Worm (Caenorhabditis elegans) whole organism, young adult: ENCODE results near the gene prx-19.

Experiments used
- B0019.2 ChIP-seq: fragments of 200-800 bp; sonication (Bioruptor generic); conservative IDR thresholded peaks from 2 replicates; pipeline ENCODE4 v1.3.6; 2022; ENCODE audit warnings: missing genetic modification reagents, missing genetic modification characterization, missing compliant biosample characterization
- D2030.7 ChIP-seq: fragments of 200-800 bp; sonication (Bioruptor generic); IDR thresholded peaks from 2 replicates; pipeline ENCODE4 v1.3.6; 2022; ENCODE audit warnings: missing genetic modification reagents, missing genetic modification characterization, missing compliant biosample characterization
- F10E7.11 ChIP-seq: sonication (generic microtip); optimal IDR thresholded peaks from 2 replicates; lab custom pipeline; 2017; ENCODE audit warnings: mild to moderate bottlenecking, missing genetic modification characterization, moderate library complexity, missing compliant biosample characterization
- F22D6.2 ChIP-seq: sonication (generic microtip); optimal IDR thresholded peaks from 2 replicates; lab custom pipeline; 2016; ENCODE audit warnings: mild to moderate bottlenecking, missing genetic modification characterization, missing compliant biosample characterization
- F33H1.4 ChIP-seq: fragments of 200-800 bp; sonication (Bioruptor generic); IDR thresholded peaks from 2 replicates; pipeline ENCODE4 v1.3.6; 2022; ENCODE audit warnings: missing genetic modification reagents, missing genetic modification characterization, missing compliant biosample characterization
- F39B2.1 ChIP-seq: fragments of 200-800 bp; sonication (Bioruptor generic); IDR thresholded peaks from 2 replicates; pipeline ENCODE4 v1.3.6; 2022; ENCODE audit warnings: missing genetic modification reagents, missing genetic modification characterization, missing compliant biosample characterization
- F52B5.7 ChIP-seq: sonication (generic microtip); optimal IDR thresholded peaks from 2 replicates; lab custom pipeline; 2016; ENCODE audit warnings: mild to moderate bottlenecking, missing genetic modification characterization, missing compliant biosample characterization
- K11D2.4 ChIP-seq: fragments of 200-800 bp; sonication (Bioruptor generic); IDR thresholded peaks from 2 replicates; pipeline ENCODE4 v1.3.6; 2022; ENCODE audit warnings: missing genetic modification reagents, missing genetic modification characterization, missing compliant biosample characterization
- T07F8.4 ChIP-seq: sonication (generic microtip); optimal IDR thresholded peaks from 2 replicates; lab custom pipeline; 2016; ENCODE audit warnings: mild to moderate bottlenecking, missing genetic modification characterization, moderate library complexity, missing compliant biosample characterization
- T26A5.8 ChIP-seq: sonication (generic microtip); optimal IDR thresholded peaks from 2 replicates; lab custom pipeline; 2016; ENCODE audit warnings: missing genetic modification characterization, missing compliant biosample characterization
- Y53G8AR.9 ChIP-seq: fragments of 200-800 bp; sonication (Bioruptor generic); conservative IDR thresholded peaks from 2 replicates; pipeline ENCODE4 v1.3.6; 2022; ENCODE audit warnings: missing genetic modification reagents, missing genetic modification characterization, missing compliant biosample characterization
- Y56A3A.18 ChIP-seq: fragments of 200-800 bp; sonication (Bioruptor generic); IDR thresholded peaks from 2 replicates; pipeline ENCODE4 v1.3.6; 2022; ENCODE audit warnings: missing genetic modification reagents, missing genetic modification characterization, missing compliant biosample characterization
- Y67H2A.10 ChIP-seq: fragments of 200-800 bp; sonication (Bioruptor generic); conservative IDR thresholded peaks from 2 replicates; pipeline ENCODE4 v1.3.6; 2022; ENCODE audit warnings: missing genetic modification reagents, missing genetic modification characterization, missing compliant biosample characterization
- Y79H2A.3 ChIP-seq: fragments of 200-800 bp; sonication (Bioruptor generic); conservative IDR thresholded peaks from 2 replicates; pipeline ENCODE4 v1.3.6; 2022; ENCODE audit warnings: missing genetic modification reagents, missing genetic modification characterization, missing compliant biosample characterization
- attf-3 ChIP-seq: fragments of 200-800 bp; sonication (Bioruptor generic); conservative IDR thresholded peaks from 2 replicates; pipeline ENCODE4 v1.3.6; 2022; ENCODE audit warnings: missing genetic modification reagents, missing genetic modification characterization, missing compliant biosample characterization
- bed-2 ChIP-seq: fragments of 200-800 bp; sonication (Bioruptor generic); IDR thresholded peaks from 2 replicates; pipeline ENCODE4 v1.3.6; 2022; ENCODE audit warnings: missing genetic modification reagents, missing genetic modification characterization, missing compliant biosample characterization
- cebp-1 ChIP-seq, 2 experiments: fragments of 200-800 bp in 1 of 2; sonication (Bioruptor generic) in 1 of 2; sonication (generic microtip) in 1 of 2; IDR thresholded peaks in 1 of 2; optimal IDR thresholded peaks in 1 of 2; 2 replicates each; pipeline versions ENCODE4 v1.3.6 to Lab custom; 2017 to 2022; ENCODE audit warnings: missing compliant biosample characterization in 2 of 2, missing genetic modification characterization in 2 of 2, mild to moderate bottlenecking in 1 of 2, missing genetic modification reagents in 1 of 2, moderate library complexity in 1 of 2
- chd-7 ChIP-seq: sonication (generic microtip); optimal IDR thresholded peaks from 2 replicates; lab custom pipeline; 2016; ENCODE audit warnings: mild to moderate bottlenecking, missing genetic modification characterization, moderate library complexity, missing compliant biosample characterization
- die-1 ChIP-seq: sonication (generic microtip); optimal IDR thresholded peaks from 2 replicates; lab custom pipeline; 2016; ENCODE audit warnings: missing genotype, mild to moderate bottlenecking, missing genetic modification characterization, missing compliant biosample characterization
- dox-1 ChIP-seq: fragments of 200-800 bp; sonication (Bioruptor generic); IDR thresholded peaks from 2 replicates; pipeline ENCODE4 v1.3.6; 2022; ENCODE audit warnings: missing genetic modification reagents, missing genetic modification characterization, missing compliant biosample characterization
- dpl-1 ChIP-seq: fragments of 150-350 bp; optimal IDR thresholded peaks from 2 replicates; lab custom pipeline; 2014; ENCODE audit warnings: missing biosample characterization, missing genetic modification reagents, missing genetic modification characterization
- egl-18 ChIP-seq: fragments of 200-800 bp; sonication (Bioruptor generic); IDR thresholded peaks from 2 replicates; pipeline ENCODE4 v1.3.6; 2022; ENCODE audit warnings: missing genetic modification reagents, missing genetic modification characterization, missing compliant biosample characterization
- egl-44 ChIP-seq: fragments of 200-800 bp; sonication (Bioruptor generic); IDR thresholded peaks from 2 replicates; pipeline ENCODE4 v1.3.6; 2022; ENCODE audit warnings: missing genetic modification reagents, missing genetic modification characterization, missing compliant biosample characterization
- egrh-3 ChIP-seq: fragments of 200-800 bp; sonication (Bioruptor generic); IDR thresholded peaks from 2 replicates; pipeline ENCODE4 v1.3.6; 2022; ENCODE audit warnings: missing genetic modification reagents, missing genetic modification characterization, missing compliant biosample characterization
- fkh-3 ChIP-seq: sonication (generic microtip); optimal IDR thresholded peaks from 2 replicates; lab custom pipeline; 2016; ENCODE audit warnings: mild to moderate bottlenecking, missing genetic modification characterization, missing compliant biosample characterization
- gei-17 ChIP-seq: fragments of 200-800 bp; sonication (Bioruptor generic); optimal IDR thresholded peaks from 2 replicates; lab custom pipeline; 2018; ENCODE audit warnings: mild to moderate bottlenecking, missing genetic modification characterization, missing compliant biosample characterization
- hlh-26 ChIP-seq: fragments of 200-800 bp; sonication (Bioruptor generic); conservative IDR thresholded peaks from 2 replicates; pipeline ENCODE4 v1.3.6; 2022; ENCODE audit warnings: missing genetic modification reagents, missing genetic modification characterization, missing compliant biosample characterization
- hrde-1 ChIP-seq: sonication (generic microtip); optimal IDR thresholded peaks from 2 replicates; lab custom pipeline; 2016; ENCODE audit warnings: missing genetic modification characterization, mild to moderate bottlenecking, missing compliant biosample characterization, moderate library complexity, missing genotype, missing genetic modification reagents, borderline replicate concordance
- let-607 ChIP-seq, 2 experiments: fragments of 200-800 bp in 1 of 2; sonication (Bioruptor generic) in 1 of 2; sonication (generic microtip) in 1 of 2; optimal IDR thresholded peaks; 2 replicates each; lab custom pipeline; 2016 to 2018; ENCODE audit warnings: mild to moderate bottlenecking in 2 of 2, missing compliant biosample characterization in 2 of 2, missing genetic modification characterization in 2 of 2, moderate library complexity in 2 of 2, missing genotype in 1 of 2
- lin-26 ChIP-seq: fragments of 200-800 bp; sonication (Bioruptor generic); IDR thresholded peaks from 2 replicates; pipeline ENCODE4 v1.3.6; 2022; ENCODE audit warnings: missing genetic modification reagents, missing genetic modification characterization, missing compliant biosample characterization
- lin-40 ChIP-seq: sonication (generic microtip); optimal IDR thresholded peaks from 2 replicates; lab custom pipeline; 2016; ENCODE audit warnings: missing genetic modification characterization, mild to moderate bottlenecking, missing compliant biosample characterization, missing genotype, missing genetic modification reagents
- lin-54 ChIP-seq: fragments of 200-800 bp; sonication (Bioruptor generic); optimal IDR thresholded peaks from 2 replicates; lab custom pipeline; 2018; ENCODE audit warnings: mild to moderate bottlenecking, missing genetic modification characterization, missing compliant biosample characterization
- lsy-27 ChIP-seq: sonication (generic microtip); optimal IDR thresholded peaks from 2 replicates; lab custom pipeline; 2017; ENCODE audit warnings: missing genetic modification characterization, mild to moderate bottlenecking, missing compliant biosample characterization, antibody characterized with exemption, missing genotype, borderline replicate concordance; ENCODE audit not compliant: insufficient read depth
- madf-10 ChIP-seq: sonication (generic microtip); optimal IDR thresholded peaks from 2 replicates; lab custom pipeline; 2016; ENCODE audit warnings: mild to moderate bottlenecking, missing genetic modification characterization, missing compliant biosample characterization
- madf-6 ChIP-seq: fragments of 200-800 bp; sonication (Bioruptor generic); IDR thresholded peaks from 2 replicates; pipeline ENCODE4 v1.3.6; 2022; ENCODE audit warnings: missing genetic modification reagents, missing genetic modification characterization, missing compliant biosample characterization
- mes-4 ChIP-seq: sonication (generic microtip); optimal IDR thresholded peaks from 2 replicates; lab custom pipeline; 2016; ENCODE audit warnings: missing genotype, missing genetic modification characterization, missing compliant biosample characterization
- mxl-1 ChIP-seq: sonication (generic microtip); optimal IDR thresholded peaks from 2 replicates; lab custom pipeline; 2016; ENCODE audit warnings: missing genetic modification characterization, missing compliant biosample characterization
- nhr-179 ChIP-seq: sonication (generic microtip); optimal IDR thresholded peaks from 2 replicates; lab custom pipeline; 2016; ENCODE audit warnings: mild to moderate bottlenecking, missing genetic modification characterization, missing compliant biosample characterization
- nhr-90 ChIP-seq: sonication (generic microtip); optimal IDR thresholded peaks from 2 replicates; lab custom pipeline; 2016; ENCODE audit warnings: missing genotype, mild to moderate bottlenecking, missing genetic modification characterization, missing compliant biosample characterization
- pbrm-1 ChIP-seq: fragments of 200-800 bp; sonication (Bioruptor generic); IDR thresholded peaks from 2 replicates; pipeline ENCODE4 v1.3.6; 2022; ENCODE audit warnings: missing genetic modification reagents, missing genetic modification characterization, missing compliant biosample characterization
- repo-1 ChIP-seq: sonication (generic microtip); optimal IDR thresholded peaks from 2 replicates; lab custom pipeline; 2017; ENCODE audit warnings: mild to moderate bottlenecking, missing genetic modification characterization, missing compliant biosample characterization
- rpc-1 ChIP-seq, 2 experiments: fragments of 150-350 bp in 1 of 2; sonication (generic microtip) in 1 of 2; optimal IDR thresholded peaks; 2 replicates each; lab custom pipeline; 2014 to 2018; ENCODE audit warnings: missing biosample characterization in 1 of 2, missing genetic modification characterization in 1 of 2, missing genetic modification reagents in 1 of 2, missing genotype in 1 of 2
- sptf-2 ChIP-seq: fragments of 200-800 bp; sonication (Bioruptor generic); optimal IDR thresholded peaks from 2 replicates; lab custom pipeline; 2018; ENCODE audit warnings: mild to moderate bottlenecking, missing genetic modification characterization, missing compliant biosample characterization
- tbp1 ChIP-seq: fragments of 200-800 bp; sonication (Bioruptor generic); optimal IDR thresholded peaks from 2 replicates; lab custom pipeline; 2018; ENCODE audit warnings: mild to moderate bottlenecking, missing genetic modification characterization, missing compliant biosample characterization
- ztf-25 ChIP-seq: fragments of 200-800 bp; sonication (Bioruptor generic); IDR thresholded peaks from 2 replicates; pipeline ENCODE4 v1.3.6; 2022; ENCODE audit warnings: missing genetic modification reagents, missing genetic modification characterization, missing compliant biosample characterization
- ztf-28 ChIP-seq: fragments of 200-800 bp; sonication (Bioruptor generic); IDR thresholded peaks from 2 replicates; pipeline ENCODE4 v1.3.6; 2022; ENCODE audit warnings: missing genetic modification reagents, missing genetic modification characterization, missing compliant biosample characterization

prx-19 gene

DNA sequence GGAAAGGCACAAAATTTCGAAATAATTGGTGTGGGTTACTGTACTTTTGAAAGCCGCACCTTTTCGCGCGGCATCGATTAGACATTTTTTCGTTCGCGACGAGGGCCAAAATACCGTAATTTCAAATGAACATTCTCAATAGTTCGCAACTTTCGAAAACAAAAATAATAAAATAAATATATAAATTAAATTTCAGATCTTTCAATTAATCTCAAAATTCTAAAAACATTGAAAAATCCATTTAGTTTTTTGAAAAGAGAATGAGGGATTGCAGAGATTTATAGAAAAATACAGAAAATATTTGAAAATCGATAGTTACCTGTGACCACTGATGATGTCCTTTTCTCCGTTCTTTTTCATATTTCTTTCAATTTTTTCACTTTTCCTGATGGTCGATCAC lies 23.0 kb downstream of the prx-19 start, which contains the start of gene K02D10.8:
Gene K02D10.8, plus strand, starts transcription at position 301 of the 400 bp plus-strand sequence.
- TF ChIP-seq T26A5.8 (tag; lab: Kevin White, UChicago) (no peak), B0019.2 (GFP tag; lab: Robert Waterston, UW) (no peak), F22D6.2 (tag; lab: Kevin White, UChicago) (no peak), lsy-27 (no peak), egl-18 (GFP tag; lab: Robert Waterston, UW) (no peak), repo-1 (tag; lab: Kevin White, UChicago) (no peak), madf-10 (tag; lab: Kevin White, UChicago) (no peak), F52B5.7 (no peak), dox-1 (GFP tag; lab: Robert Waterston, UW) (no peak), Y53G8AR.9 (GFP tag; lab: Robert Waterston, UW) (no peak), die-1 (tag; lab: Kevin White, UChicago) (no peak), egrh-3 (GFP tag; lab: Robert Waterston, UW) (no peak), ztf-25 (GFP tag; lab: Robert Waterston, UW) (no peak), Y67H2A.10 (no peak), lin-40 (tag; lab: Kevin White, UChicago) (no peak), lin-54 (no peak), attf-3 (GFP tag; lab: Robert Waterston, UW) (no peak), lin-26 (no peak), K11D2.4 (GFP tag; lab: Robert Waterston, UW) (no peak)

DNA sequence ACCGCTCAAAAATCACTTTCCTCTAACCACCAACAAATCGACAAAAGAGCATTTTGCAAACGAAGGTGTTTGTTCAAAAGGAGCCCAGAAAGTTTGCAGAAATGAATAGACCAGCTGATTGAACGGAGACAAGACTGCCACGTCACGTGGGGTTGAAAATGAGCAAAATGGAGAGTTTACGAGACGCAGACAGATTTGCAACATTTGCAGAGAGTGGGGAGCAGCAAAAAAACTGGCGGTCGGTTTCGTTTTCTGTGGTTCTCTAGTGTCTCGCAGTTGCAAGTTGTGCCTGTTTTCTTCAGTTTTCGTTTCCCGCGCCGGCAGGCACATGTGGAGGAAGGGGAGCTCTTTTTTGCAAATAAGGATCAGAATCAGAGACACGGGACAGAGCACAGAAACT lies 23.7 kb downstream of the prx-19 start:
- TF ChIP-seq nhr-90 (tag; lab: Kevin White, UChicago) (no peak), D2030.7 (no peak), Y67H2A.10 (no peak), rpc-1 (optimal IDR thresholded peaks at IDR 0.05; lab: Kevin White, UChicago) (no peak), rpc-1 (tag; optimal IDR thresholded peaks at IDR 0.05; lab: Kevin White, UChicago) (no peak), egl-44 (GFP tag; lab: Robert Waterston, UW) (no peak), dpl-1 (GFP tag; lab: Kevin White, UChicago) (no peak), sptf-2 (GFP tag; lab: Kevin White, UChicago) (no peak), chd-7 (peak; percentile 12), fkh-3 (no peak), hlh-26 (no peak), ztf-28 (GFP tag; lab: Robert Waterston, UW) (no peak), hrde-1 (tag; lab: Kevin White, UChicago) (no peak), pbrm-1 (no peak), ztf-25 (GFP tag; lab: Robert Waterston, UW) (no peak), madf-10 (tag; lab: Kevin White, UChicago) (peak; percentile 3), B0019.2 (GFP tag; lab: Robert Waterston, UW) (no peak), nhr-179 (no peak), cebp-1 (GFP tag; IDR thresholded peaks at IDR 0.05; lab: Robert Waterston, UW) (no peak; the same call in 1 of the 2 replicates), cebp-1 (tag; optimal IDR thresholded peaks at IDR 0.05; lab: Kevin White, UChicago) (peak; percentile 75), madf-6 (GFP tag; lab: Robert Waterston, UW) (no peak), T07F8.4 (tag; lab: Kevin White, UChicago) (no peak), mxl-1 (tag; lab: Kevin White, UChicago) (no peak), Y56A3A.18 (GFP tag; lab: Robert Waterston, UW) (no peak), F10E7.11 (tag; lab: Kevin White, UChicago) (no peak), T26A5.8 (tag; lab: Kevin White, UChicago) (no peak), F33H1.4 (no peak), gei-17 (GFP tag; lab: Kevin White, UChicago) (no peak), lin-40 (tag; lab: Kevin White, UChicago) (no peak), let-607 (tag; optimal IDR thresholded peaks at IDR 0.05; lab: Kevin White, UChicago) (peak in 1 of 2 experiments; percentile 23), tbp1 (GFP tag; lab: Kevin White, UChicago) (no peak), Y79H2A.3 (no peak), bed-2 (GFP tag; lab: Robert Waterston, UW) (no peak), lsy-27 (no peak), F39B2.1 (no peak), mes-4 (tag; lab: Kevin White, UChicago) (no peak), egl-18 (GFP tag; lab: Robert Waterston, UW) (no peak)
